Worm (Caenorhabditis elegans) whole organism, young adult: ENCODE measurements around the gene cyn-4.

ENCODE experiments used
- B0035.1 ChIP-seq: sonication (generic microtip); optimal IDR thresholded peaks from 2 replicates; lab custom pipeline; 2016; ENCODE audit warnings: missing genetic modification characterization, mild to moderate bottlenecking, missing compliant biosample characterization, missing genotype, missing genetic modification reagents
- B0336.3 ChIP-seq: fragments of 200-800 bp; sonication (Bioruptor generic); IDR thresholded peaks from 2 replicates; pipeline ENCODE4 v1.3.6; 2022; ENCODE audit warnings: missing genetic modification characterization, missing compliant biosample characterization
- C17E4.6 ChIP-seq: fragments of 200-800 bp; sonication (Bioruptor generic); IDR thresholded peaks from 2 replicates; pipeline ENCODE4 v1.3.6; 2022; ENCODE audit warnings: missing genetic modification reagents, missing genetic modification characterization, missing compliant biosample characterization
- F22D6.2 ChIP-seq: sonication (generic microtip); optimal IDR thresholded peaks from 2 replicates; lab custom pipeline; 2016; ENCODE audit warnings: mild to moderate bottlenecking, missing genetic modification characterization, missing compliant biosample characterization
- F33H1.4 ChIP-seq: fragments of 200-800 bp; sonication (Bioruptor generic); IDR thresholded peaks from 2 replicates; pipeline ENCODE4 v1.3.6; 2022; ENCODE audit warnings: missing genetic modification reagents, missing genetic modification characterization, missing compliant biosample characterization
- F39B2.1 ChIP-seq: fragments of 200-800 bp; sonication (Bioruptor generic); IDR thresholded peaks from 2 replicates; pipeline ENCODE4 v1.3.6; 2022; ENCODE audit warnings: missing genetic modification reagents, missing genetic modification characterization, missing compliant biosample characterization
- Y56A3A.18 ChIP-seq: fragments of 200-800 bp; sonication (Bioruptor generic); IDR thresholded peaks from 2 replicates; pipeline ENCODE4 v1.3.6; 2022; ENCODE audit warnings: missing genetic modification reagents, missing genetic modification characterization, missing compliant biosample characterization
- Y67H2A.10 ChIP-seq: fragments of 200-800 bp; sonication (Bioruptor generic); conservative IDR thresholded peaks from 2 replicates; pipeline ENCODE4 v1.3.6; 2022; ENCODE audit warnings: missing genetic modification reagents, missing genetic modification characterization, missing compliant biosample characterization
- Y95B8A.8 ChIP-seq: fragments of 200-800 bp; sonication (Bioruptor generic); IDR thresholded peaks from 2 replicates; pipeline ENCODE4 v1.3.6; 2022; ENCODE audit warnings: missing genetic modification reagents, missing genetic modification characterization, missing compliant biosample characterization
- atf-7 ChIP-seq: sonication (generic microtip); optimal IDR thresholded peaks from 2 replicates; lab custom pipeline; 2017; ENCODE audit warnings: mild to moderate bottlenecking, missing genetic modification characterization, missing compliant biosample characterization
- attf-5 ChIP-seq: fragments of 200-800 bp; sonication (Bioruptor generic); optimal IDR thresholded peaks from 2 replicates; lab custom pipeline; 2018; ENCODE audit warnings: mild to moderate bottlenecking, missing genetic modification characterization, missing compliant biosample characterization
- ceh-40 ChIP-seq: fragments of 200-800 bp; sonication (Bioruptor generic); IDR thresholded peaks from 2 replicates; pipeline ENCODE4 v1.3.6; 2022; ENCODE audit warnings: missing genetic modification characterization, missing compliant biosample characterization
- ceh-58 ChIP-seq: fragments of 200-800 bp; sonication (Bioruptor generic); IDR thresholded peaks from 2 replicates; pipeline ENCODE4 v1.3.6; 2022; ENCODE audit warnings: missing genetic modification characterization, missing compliant biosample characterization
- die-1 ChIP-seq: sonication (generic microtip); optimal IDR thresholded peaks from 2 replicates; lab custom pipeline; 2016; ENCODE audit warnings: missing genotype, mild to moderate bottlenecking, missing genetic modification characterization, missing compliant biosample characterization
- egl-44 ChIP-seq: fragments of 200-800 bp; sonication (Bioruptor generic); IDR thresholded peaks from 2 replicates; pipeline ENCODE4 v1.3.6; 2022; ENCODE audit warnings: missing genetic modification reagents, missing genetic modification characterization, missing compliant biosample characterization
- ets-4 ChIP-seq: fragments of 200-800 bp; sonication (Bioruptor generic); optimal IDR thresholded peaks from 2 replicates; lab custom pipeline; 2018; ENCODE audit warnings: mild to moderate bottlenecking, missing genetic modification characterization, missing compliant biosample characterization
- hmg-1.2 ChIP-seq: fragments of 200-800 bp; sonication (Bioruptor generic); IDR thresholded peaks from 2 replicates; pipeline ENCODE4 v1.3.6; 2022; ENCODE audit warnings: missing genetic modification reagents, missing genetic modification characterization, missing compliant biosample characterization
- lag-1 ChIP-seq: fragments of 200-800 bp; sonication (Bioruptor generic); IDR thresholded peaks from 2 replicates; pipeline ENCODE4 v1.3.6; 2022; ENCODE audit warnings: missing genetic modification reagents, missing genetic modification characterization, missing compliant biosample characterization
- let-526 ChIP-seq: fragments of 200-800 bp; sonication (Bioruptor generic); IDR thresholded peaks from 2 replicates; pipeline ENCODE4 v1.3.6; 2022; ENCODE audit warnings: missing genetic modification reagents, missing genetic modification characterization, missing compliant biosample characterization
- let-607 ChIP-seq, 2 experiments: fragments of 200-800 bp in 1 of 2; sonication (Bioruptor generic) in 1 of 2; sonication (generic microtip) in 1 of 2; optimal IDR thresholded peaks; 2 replicates each; lab custom pipeline; 2016 to 2018; ENCODE audit warnings: mild to moderate bottlenecking in 2 of 2, missing compliant biosample characterization in 2 of 2, missing genetic modification characterization in 2 of 2, moderate library complexity in 2 of 2, missing genotype in 1 of 2
- lin-54 ChIP-seq: fragments of 200-800 bp; sonication (Bioruptor generic); optimal IDR thresholded peaks from 2 replicates; lab custom pipeline; 2018; ENCODE audit warnings: mild to moderate bottlenecking, missing genetic modification characterization, missing compliant biosample characterization
- lir-1 ChIP-seq: fragments of 200-800 bp; sonication (Bioruptor generic); conservative IDR thresholded peaks from 2 replicates; pipeline ENCODE4 v1.3.6; 2022; ENCODE audit warnings: missing genetic modification reagents, missing genetic modification characterization, missing compliant biosample characterization
- madf-10 ChIP-seq: sonication (generic microtip); optimal IDR thresholded peaks from 2 replicates; lab custom pipeline; 2016; ENCODE audit warnings: mild to moderate bottlenecking, missing genetic modification characterization, missing compliant biosample characterization
- madf-6 ChIP-seq: fragments of 200-800 bp; sonication (Bioruptor generic); IDR thresholded peaks from 2 replicates; pipeline ENCODE4 v1.3.6; 2022; ENCODE audit warnings: missing genetic modification reagents, missing genetic modification characterization, missing compliant biosample characterization
- mcd-1 ChIP-seq: fragments of 200-800 bp; sonication (Bioruptor generic); IDR thresholded peaks from 2 replicates; pipeline ENCODE4 v1.3.6; 2022; ENCODE audit warnings: missing genetic modification reagents, missing genetic modification characterization, missing compliant biosample characterization
- mes-4 ChIP-seq: sonication (generic microtip); optimal IDR thresholded peaks from 2 replicates; lab custom pipeline; 2016; ENCODE audit warnings: missing genotype, missing genetic modification characterization, missing compliant biosample characterization
- nfyb-1 ChIP-seq: fragments of 200-800 bp; sonication (Bioruptor generic); IDR thresholded peaks from 2 replicates; pipeline ENCODE4 v1.3.6; 2022; ENCODE audit warnings: missing genetic modification reagents, missing genetic modification characterization, missing compliant biosample characterization
- nhr-80 ChIP-seq: sonication (generic microtip); optimal IDR thresholded peaks from 2 replicates; lab custom pipeline; 2016; ENCODE audit warnings: missing genetic modification characterization, missing compliant biosample characterization
- nhr-90 ChIP-seq: sonication (generic microtip); optimal IDR thresholded peaks from 2 replicates; lab custom pipeline; 2016; ENCODE audit warnings: missing genotype, mild to moderate bottlenecking, missing genetic modification characterization, missing compliant biosample characterization
- rcor-1 ChIP-seq: fragments of 200-800 bp; sonication (Bioruptor generic); IDR thresholded peaks from 2 replicates; pipeline ENCODE4 v1.3.6; 2022; ENCODE audit warnings: missing genetic modification reagents, missing genetic modification characterization, missing compliant biosample characterization
- rec-8 ChIP-seq, 2 experiments: sonication (generic microtip); optimal IDR thresholded peaks; 2 replicates each; lab custom pipeline; 2016; ENCODE audit warnings: mild to moderate bottlenecking in 2 of 2, missing genetic modification characterization in 2 of 2, missing genetic modification reagents in 2 of 2, missing genotype in 2 of 2, missing biosample characterization in 1 of 2, missing compliant biosample characterization in 1 of 2, moderate library complexity in 1 of 2
- rpc-1 ChIP-seq, 2 experiments: fragments of 150-350 bp in 1 of 2; sonication (generic microtip) in 1 of 2; optimal IDR thresholded peaks; 2 replicates each; lab custom pipeline; 2014 to 2018; ENCODE audit warnings: missing biosample characterization in 1 of 2, missing genetic modification characterization in 1 of 2, missing genetic modification reagents in 1 of 2, missing genotype in 1 of 2
- sdz-38 ChIP-seq: sonication (generic microtip); optimal IDR thresholded peaks from 2 replicates; lab custom pipeline; 2016; ENCODE audit warnings: missing genotype, missing genetic modification characterization, missing compliant biosample characterization
- snpc-1.3 ChIP-seq: sonication (generic microtip); optimal IDR thresholded peaks from 2 replicates; lab custom pipeline; 2017; ENCODE audit warnings: missing genetic modification characterization, mild to moderate bottlenecking, missing compliant biosample characterization, antibody characterized with exemption, moderate library complexity, missing genotype, missing genetic modification reagents; ENCODE audit not compliant: insufficient read depth
- tbp1 ChIP-seq: fragments of 200-800 bp; sonication (Bioruptor generic); optimal IDR thresholded peaks from 2 replicates; lab custom pipeline; 2018; ENCODE audit warnings: mild to moderate bottlenecking, missing genetic modification characterization, missing compliant biosample characterization
- tbx-9 ChIP-seq: sonication (generic microtip); optimal IDR thresholded peaks from 2 replicates; lab custom pipeline; 2016; ENCODE audit warnings: borderline replicate concordance, missing genetic modification characterization, inconsistent platforms, missing compliant biosample characterization
- unc-62 ChIP-seq: fragments of 150-350 bp; optimal IDR thresholded peaks from 2 replicates; lab custom pipeline; 2014; ENCODE audit warnings: missing biosample characterization, missing genetic modification reagents, missing genetic modification characterization
- xnd-1 ChIP-seq: sonication (generic microtip); optimal IDR thresholded peaks from 2 replicates; lab custom pipeline; 2016; ENCODE audit warnings: missing genotype, missing genetic modification reagents, missing genetic modification characterization, missing compliant biosample characterization
- zim-3 ChIP-seq: sonication (generic microtip); optimal IDR thresholded peaks from 2 replicates; lab custom pipeline; 2017; ENCODE audit warnings: mild to moderate bottlenecking, missing genetic modification characterization, moderate library complexity, missing compliant biosample characterization
- ztf-18 ChIP-seq: sonication (generic microtip); optimal IDR thresholded peaks from 2 replicates; lab custom pipeline; 2016; ENCODE audit warnings: missing genotype, mild to moderate bottlenecking, missing genetic modification characterization, missing compliant biosample characterization
- ztf-26 ChIP-seq: sonication (generic microtip); optimal IDR thresholded peaks from 2 replicates; lab custom pipeline; 2017; ENCODE audit warnings: missing genetic modification characterization, missing compliant biosample characterization
- ztf-28 ChIP-seq: fragments of 200-800 bp; sonication (Bioruptor generic); IDR thresholded peaks from 2 replicates; pipeline ENCODE4 v1.3.6; 2022; ENCODE audit warnings: missing genetic modification reagents, missing genetic modification characterization, missing compliant biosample characterization
- ztf-3 ChIP-seq: fragments of 200-800 bp; sonication (Bioruptor generic); optimal IDR thresholded peaks from 2 replicates; lab custom pipeline; 2018; ENCODE audit warnings: mild to moderate bottlenecking, missing genetic modification characterization, missing compliant biosample characterization

cyn-4 gene

DNA sequence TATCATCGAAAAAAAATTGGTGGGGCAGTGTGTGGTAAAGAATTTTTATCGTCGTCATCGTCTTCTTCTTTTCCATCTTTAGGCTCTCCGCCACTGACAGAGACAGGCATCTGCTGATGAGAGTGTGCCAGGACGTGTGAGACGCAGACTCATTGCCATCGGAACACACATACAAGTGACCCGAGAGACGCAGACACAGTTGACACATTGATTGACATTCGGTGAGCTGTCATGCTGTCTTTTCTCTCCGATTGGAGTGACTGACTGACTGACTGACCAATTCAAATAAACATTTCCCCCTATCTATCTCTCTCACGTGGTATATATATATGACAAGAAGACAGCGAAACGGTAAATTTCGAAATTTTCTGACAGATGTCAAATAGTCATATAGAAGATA is 21.3 kb downstream of the cyn-4 start (continued):
- TF ChIP-seq let-607 (tag; optimal IDR thresholded peaks at IDR 0.05; lab: Kevin White, UChicago) (peak; percentile 95 to 96), rec-8 (tag; optimal IDR thresholded peaks at IDR 0.05; lab: Kevin White, UChicago) (no peak), hmg-1.2 (GFP tag; lab: Robert Waterston, UW) (peak; percentile 75), mes-4 (tag; lab: Kevin White, UChicago) (no peak), C17E4.6 (no peak), egl-44 (GFP tag; lab: Robert Waterston, UW) (peak; percentile 74), madf-10 (tag; lab: Kevin White, UChicago) (peak; percentile 55), tbx-9 (tag; lab: Kevin White, UChicago) (no peak), lag-1 (no peak), lin-54 (peak; percentile 73), ztf-3 (GFP tag; lab: Kevin White, UChicago) (peak; percentile 63), ceh-58 (GFP tag; lab: Robert Waterston, UW) (no peak), nfyb-1 (GFP tag; lab: Robert Waterston, UW) (peak; percentile 85), Y56A3A.18 (GFP tag; lab: Robert Waterston, UW) (peak; percentile 53; the same call in 1 of the 2 replicates), Y67H2A.10 (GFP tag; lab: Robert Waterston, UW) (no peak), nhr-90 (tag; lab: Kevin White, UChicago) (peak; percentile 87), mcd-1 (peak; percentile 68), nhr-80 (tag; lab: Kevin White, UChicago) (peak; percentile 97), atf-7 (peak; percentile 87), madf-6 (GFP tag; lab: Robert Waterston, UW) (0 out of 2 replicates have a peak, but pooled peaks have one; percentile 7), B0336.3 (peak; percentile 92), ztf-28 (GFP tag; lab: Robert Waterston, UW) (no peak), sdz-38 (tag; lab: Kevin White, UChicago) (no peak), ztf-26 (peak; percentile 87), B0035.1 (tag; lab: Kevin White, UChicago) (no peak), xnd-1 (no peak), ceh-40 (GFP tag; lab: Robert Waterston, UW) (0 out of 2 replicates have a peak, but pooled peaks have one; percentile 12), unc-62 (GFP tag; lab: Kevin White, UChicago) (peak; percentile 98), snpc-1.3 (tag; lab: Kevin White, UChicago) (no peak), lir-1 (GFP tag; lab: Robert Waterston, UW) (peak; percentile 59), F39B2.1 (GFP tag; lab: Robert Waterston, UW) (no peak), F33H1.4 (GFP tag; lab: Robert Waterston, UW) (peak; percentile 14; the same call in 1 of the 2 replicates), rcor-1 (peak; percentile 54), attf-5 (GFP tag; lab: Kevin White, UChicago) (peak; percentile 93), Y95B8A.8 (GFP tag; lab: Robert Waterston, UW) (no peak), ztf-18 (peak; percentile 4), zim-3 (no peak), ets-4 (GFP tag; lab: Kevin White, UChicago) (peak; percentile 98), F22D6.2 (peak; percentile 42), tbp1 (peak; percentile 59), rpc-1 (optimal IDR thresholded peaks at IDR 0.05; lab: Kevin White, UChicago) (no peak), rpc-1 (tag; optimal IDR thresholded peaks at IDR 0.05; lab: Kevin White, UChicago) (no peak), let-526 (GFP tag; lab: Robert Waterston, UW) (peak; percentile 75; the same call in 1 of the 2 replicates), die-1 (tag; lab: Kevin White, UChicago) (peak; percentile 46)
